Worm (Caenorhabditis elegans) whole organism, L1 larva: Measurements from ENCODE around the gene F17C8.7.

Source experiments
- C04F5.9 ChIP-seq: sonication (generic microtip); optimal IDR thresholded peaks from 2 replicates; lab custom pipeline; 2016; ENCODE audit warnings: missing genetic modification characterization, missing compliant biosample characterization
- F16B12.6 ChIP-seq: fragments of 150-350 bp; optimal IDR thresholded peaks from 2 replicates; lab custom pipeline; 2014; ENCODE audit warnings: missing biosample characterization, missing genetic modification characterization
- aly-2 ChIP-seq: fragments of 150-350 bp; optimal IDR thresholded peaks from 2 replicates; lab custom pipeline; 2014; ENCODE audit warnings: missing biosample characterization, missing genetic modification characterization
- ama-1 ChIP-seq: fragments of 150-350 bp; optimal IDR thresholded peaks from 2 replicates; lab custom pipeline; 2014
- blmp-1 ChIP-seq: fragments of 150-350 bp; optimal IDR thresholded peaks from 2 replicates; lab custom pipeline; 2014; ENCODE audit warnings: missing biosample characterization, missing genetic modification characterization
- ceh-90 ChIP-seq: sonication (generic microtip); optimal IDR thresholded peaks from 2 replicates; lab custom pipeline; 2016; ENCODE audit warnings: missing genetic modification characterization, missing compliant biosample characterization
- dpl-1 ChIP-seq, 3 experiments: fragments of 150-350 bp in 2 of 3; sonication (generic microtip) in 1 of 3; optimal IDR thresholded peaks; 2 replicates each; lab custom pipeline; 2014 to 2017; ENCODE audit warnings: missing biosample characterization in 3 of 3, missing genetic modification characterization in 3 of 3, missing genetic modification reagents in 3 of 3
- dsc-1 ChIP-seq: sonication (generic microtip); optimal IDR thresholded peaks from 2 replicates; lab custom pipeline; 2016; ENCODE audit warnings: mild to moderate bottlenecking, missing genetic modification characterization, missing compliant biosample characterization
- efl-1 ChIP-seq, 4 experiments: fragments of 150-350 bp; optimal IDR thresholded peaks in 3 of 4; peaks in 1 of 4; 1 replicate in 1 of 4; 2 replicates in 3 of 4; lab custom pipeline; 2014; ENCODE audit warnings: missing biosample characterization in 2 of 4, missing genetic modification characterization in 2 of 4, missing genetic modification reagents in 2 of 4
- elt-3 ChIP-seq, 6 experiments: fragments of 150-350 bp in 1 of 6; sonication (generic microtip); optimal IDR thresholded peaks; 2 replicates each; lab custom pipeline; 2017 to 2018; ENCODE audit warnings: missing biosample characterization in 6 of 6, missing genetic modification characterization in 6 of 6, inconsistent platforms in 1 of 6
- fkh-10 ChIP-seq: sonication (generic microtip); optimal IDR thresholded peaks from 2 replicates; lab custom pipeline; 2017; ENCODE audit warnings: missing biosample characterization, missing genetic modification reagents, missing genetic modification characterization
- fkh-4 ChIP-seq: sonication (generic microtip); optimal IDR thresholded peaks from 2 replicates; lab custom pipeline; 2016; ENCODE audit warnings: missing compliant biosample characterization, missing genetic modification characterization, borderline replicate concordance
- fkh-8 ChIP-seq: sonication (generic microtip); optimal IDR thresholded peaks from 2 replicates; lab custom pipeline; 2016; ENCODE audit warnings: mild to moderate bottlenecking, missing genetic modification characterization, missing compliant biosample characterization
- grh-1 ChIP-seq: fragments of 200-800 bp; sonication (Bioruptor generic); IDR thresholded peaks from 2 replicates; pipeline ENCODE4 v1.3.6; 2022; ENCODE audit warnings: missing genetic modification reagents, missing genetic modification characterization, missing compliant biosample characterization
- jun-1 ChIP-seq: fragments of 150-350 bp; optimal IDR thresholded peaks from 2 replicates; lab custom pipeline; 2014; ENCODE audit warnings: missing biosample characterization, missing genetic modification reagents, missing genetic modification characterization
- lin-35 ChIP-seq, 2 experiments: fragments of 150-350 bp; optimal IDR thresholded peaks; 2 replicates each; lab custom pipeline; 2014; ENCODE audit warnings: missing biosample characterization in 2 of 2, missing genetic modification characterization in 2 of 2, missing genetic modification reagents in 2 of 2
- lin-39 ChIP-seq: fragments of 150-350 bp; optimal IDR thresholded peaks from 2 replicates; lab custom pipeline; 2014; ENCODE audit warnings: missing biosample characterization, missing genetic modification reagents, missing genetic modification characterization
- mep-1 ChIP-seq: fragments of 150-350 bp; optimal IDR thresholded peaks from 2 replicates; lab custom pipeline; 2014; ENCODE audit warnings: missing biosample characterization, missing genetic modification characterization
- nhr-11 ChIP-seq: fragments of 150-350 bp; optimal IDR thresholded peaks from 2 replicates; lab custom pipeline; 2014; ENCODE audit warnings: missing biosample characterization, missing genetic modification characterization
- nhr-20 ChIP-seq: sonication (generic microtip); optimal IDR thresholded peaks from 2 replicates; lab custom pipeline; 2016; ENCODE audit warnings: mild to moderate bottlenecking, missing genetic modification characterization, missing compliant biosample characterization
- nhr-28 ChIP-seq: fragments of 150-350 bp; optimal IDR thresholded peaks from 2 replicates; lab custom pipeline; 2014; ENCODE audit warnings: missing biosample characterization, missing genetic modification characterization
- nhr-47 ChIP-seq: sonication (generic microtip); optimal IDR thresholded peaks from 2 replicates; lab custom pipeline; 2016; ENCODE audit warnings: mild to moderate bottlenecking, missing genetic modification characterization, moderate library complexity, missing compliant biosample characterization
- nhr-71 ChIP-seq: sonication (generic microtip); optimal IDR thresholded peaks from 2 replicates; lab custom pipeline; 2016; ENCODE audit warnings: mild to moderate bottlenecking, missing genetic modification characterization, moderate library complexity, missing compliant biosample characterization
- nhr-90 ChIP-seq: sonication (generic microtip); optimal IDR thresholded peaks from 2 replicates; lab custom pipeline; 2016; ENCODE audit warnings: mild to moderate bottlenecking, missing genetic modification characterization, missing compliant biosample characterization; ENCODE audit not compliant: poor library complexity
- pag-3 ChIP-seq: sonication (generic microtip); optimal IDR thresholded peaks from 2 replicates; lab custom pipeline; 2017; ENCODE audit warnings: missing genetic modification characterization, mild to moderate bottlenecking, missing compliant biosample characterization, antibody characterized with exemption, borderline replicate concordance; ENCODE audit not compliant: insufficient read depth
- pax-3 ChIP-seq: fragments of 200-800 bp; sonication (Bioruptor generic); optimal IDR thresholded peaks from 2 replicates; lab custom pipeline; 2018; ENCODE audit warnings: mild to moderate bottlenecking, missing genetic modification characterization, moderate library complexity, missing compliant biosample characterization
- snpc-4 ChIP-seq: fragments of 150-350 bp; optimal IDR thresholded peaks from 2 replicates; lab custom pipeline; 2014; ENCODE audit warnings: missing biosample characterization, missing genetic modification characterization
- sox-4 ChIP-seq: sonication (generic microtip); optimal IDR thresholded peaks from 2 replicates; lab custom pipeline; 2016; ENCODE audit warnings: missing genetic modification characterization, missing compliant biosample characterization
- sup-37 ChIP-seq: fragments of 200-800 bp; sonication (Bioruptor generic); optimal IDR thresholded peaks from 2 replicates; lab custom pipeline; 2018; ENCODE audit warnings: mild to moderate bottlenecking, missing genetic modification characterization, missing compliant biosample characterization
- swsn-7 ChIP-seq: sonication (generic microtip); optimal IDR thresholded peaks from 2 replicates; lab custom pipeline; 2016; ENCODE audit warnings: missing genetic modification characterization, missing compliant biosample characterization
- tbx-2 ChIP-seq: sonication (generic microtip); optimal IDR thresholded peaks from 2 replicates; lab custom pipeline; 2016; ENCODE audit warnings: missing genetic modification characterization, missing compliant biosample characterization
- tlp-1 ChIP-seq: fragments of 150-350 bp; optimal IDR thresholded peaks from 2 replicates; lab custom pipeline; 2014; ENCODE audit warnings: missing biosample characterization, missing genetic modification characterization
- unc-130 ChIP-seq: fragments of 150-350 bp; optimal IDR thresholded peaks from 2 replicates; lab custom pipeline; 2017; ENCODE audit warnings: missing biosample characterization, missing genetic modification characterization, inconsistent platforms
- unc-86 ChIP-seq: sonication (generic microtip); optimal IDR thresholded peaks from 2 replicates; lab custom pipeline; 2016; ENCODE audit warnings: missing genetic modification characterization, missing compliant biosample characterization
- xbp-1 ChIP-seq: sonication (generic microtip); optimal IDR thresholded peaks from 2 replicates; lab custom pipeline; 2016; ENCODE audit warnings: missing genetic modification characterization, missing compliant biosample characterization
- ztf-4 ChIP-seq: fragments of 150-350 bp; optimal IDR thresholded peaks from 2 replicates; lab custom pipeline; 2014; ENCODE audit warnings: missing biosample characterization, missing genetic modification characterization

F17C8.7 gene

DNA sequence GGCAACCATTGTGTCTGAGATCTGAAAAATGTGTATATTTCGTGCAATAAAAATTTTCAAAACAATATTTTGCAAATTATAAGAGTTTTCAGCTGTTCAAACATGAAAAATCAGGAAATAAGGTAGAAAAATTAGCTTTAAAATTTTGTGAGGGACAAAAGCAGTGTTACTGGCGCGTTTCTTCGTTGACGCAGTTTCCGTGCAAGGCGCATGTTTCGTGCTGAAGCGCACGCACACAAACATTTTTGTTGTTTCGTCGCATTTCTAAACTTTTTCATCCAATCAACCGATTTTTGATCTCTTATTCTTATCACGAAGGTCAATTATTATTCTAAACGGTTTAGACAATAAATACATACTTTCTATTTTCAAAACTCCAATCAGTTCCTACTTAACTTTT, 42.3 kb upstream of the F17C8.7 start, which contains the start of gene nifk-1 (continued):
- TF ChIP-seq nhr-90 (tag; lab: Kevin White, UChicago), result peak; percentile 51
- TF ChIP-seq dpl-1 (GFP tag; optimal IDR thresholded peaks at IDR 0.05; lab: Kevin White, UChicago), result peak; percentile 71 to 83 (median 80)
- no peak for TF ChIP-seq pax-3 (tag; lab: Kevin White, UChicago)
- peak; percentile 15 for TF ChIP-seq snpc-4 (tag; lab: Kevin White, UChicago)

DNA sequence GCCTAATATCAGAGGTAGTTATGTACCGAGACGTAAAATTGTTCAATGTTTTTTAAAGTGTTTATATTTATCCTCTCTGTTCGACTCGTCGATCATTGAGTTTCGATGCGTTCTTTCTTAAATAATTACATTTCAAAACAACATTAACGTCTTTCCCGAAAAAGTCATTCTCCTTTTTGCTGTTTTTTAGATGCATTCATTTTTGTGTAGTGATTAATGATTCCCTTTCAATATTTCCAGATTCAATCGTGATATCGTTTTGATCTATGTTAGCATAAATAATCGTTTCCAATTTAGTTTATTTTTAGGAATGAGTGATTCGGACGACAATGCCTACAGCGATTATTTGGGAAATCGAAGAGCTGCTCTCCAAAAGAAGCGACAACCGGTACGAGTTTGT, 41.8 kb upstream of the F17C8.7 start, which contains the start of gene T04A8.8:
Gene T04A8.8, plus strand, starts transcription at position 301 of the 400 bp plus-strand sequence.
- TF ChIP-seq lin-35 (GFP tag; optimal IDR thresholded peaks at IDR 0.05; lab: Kevin White, UChicago) (no peak), mep-1 (tag; lab: Kevin White, UChicago) (no peak), C04F5.9 (no peak), jun-1 (tag; lab: Kevin White, UChicago) (no peak), sox-4 (tag; lab: Kevin White, UChicago) (no peak), nhr-28 (tag; lab: Kevin White, UChicago) (no peak), aly-2 (no peak), dpl-1 (GFP tag; optimal IDR thresholded peaks at IDR 0.05; lab: Kevin White, UChicago) (no peak), nhr-20 (no peak), F16B12.6 (tag; lab: Kevin White, UChicago) (no peak), blmp-1 (tag; lab: Kevin White, UChicago) (no peak), fkh-4 (tag; lab: Kevin White, UChicago) (no peak), nhr-47 (tag; lab: Kevin White, UChicago) (no peak), nhr-90 (tag; lab: Kevin White, UChicago) (no peak), lin-39 (tag; lab: Kevin White, UChicago) (no peak), unc-86 (tag; lab: Kevin White, UChicago) (no peak), ceh-90 (tag; lab: Kevin White, UChicago) (no peak), ama-1 (no peak), dsc-1 (tag; lab: Kevin White, UChicago) (no peak), elt-3 (tag; optimal IDR thresholded peaks at IDR 0.05; lab: Kevin White, UChicago) (no peak)

DNA sequence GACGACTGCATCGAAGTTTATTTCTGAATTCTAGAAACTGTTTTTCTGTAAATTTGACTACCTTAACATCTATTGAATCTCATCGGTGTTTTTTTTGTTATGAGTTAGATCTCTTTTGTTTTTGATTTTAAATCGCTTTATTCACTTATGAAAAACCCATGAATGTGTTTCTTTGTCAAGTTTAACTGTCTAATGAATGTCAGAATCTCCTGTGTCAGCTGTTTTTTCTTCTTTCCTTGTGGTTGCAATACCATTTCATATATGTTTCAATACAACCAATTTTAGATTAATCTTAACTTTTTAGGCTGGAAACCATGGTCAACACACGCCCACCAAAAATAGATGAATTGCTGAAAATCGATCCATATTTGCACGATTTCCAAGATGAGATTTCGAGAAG, 40.5 kb upstream of the F17C8.7 start, which contains the start of gene T04A8.7:
Gene T04A8.7, plus strand, starts transcription at position 301 of the 400 bp plus-strand sequence.
- TF ChIP-seq nhr-11 (tag; lab: Kevin White, UChicago), result no peak

DNA sequence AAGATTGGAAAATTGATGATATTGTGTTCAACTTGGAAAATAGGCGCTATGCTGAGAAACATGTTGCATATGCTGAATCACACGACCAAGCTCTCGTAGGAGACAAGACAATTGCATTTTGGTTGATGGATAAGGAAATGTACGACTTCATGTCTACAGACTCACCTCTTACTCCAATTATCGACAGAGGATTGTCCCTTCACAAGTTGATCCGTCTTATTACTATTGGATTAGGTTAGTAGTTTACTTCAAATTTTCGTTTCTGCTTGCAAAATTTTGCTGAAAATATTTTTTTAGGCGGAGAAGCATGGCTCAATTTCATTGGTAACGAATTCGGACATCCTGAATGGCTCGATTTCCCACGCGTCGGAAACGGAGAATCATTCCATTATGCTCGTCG, 38.6 kb upstream of the F17C8.7 start:
- TF ChIP-seq efl-1 (optimal IDR thresholded peaks at IDR 0.05; lab: Kevin White, UChicago) (no peak), efl-1 (GFP tag; optimal IDR thresholded peaks at IDR 0.05 in 1 of 2; lab: Kevin White, UChicago) (peak in 1 of 2 experiments; percentile 34), tbx-2 (no peak)

DNA sequence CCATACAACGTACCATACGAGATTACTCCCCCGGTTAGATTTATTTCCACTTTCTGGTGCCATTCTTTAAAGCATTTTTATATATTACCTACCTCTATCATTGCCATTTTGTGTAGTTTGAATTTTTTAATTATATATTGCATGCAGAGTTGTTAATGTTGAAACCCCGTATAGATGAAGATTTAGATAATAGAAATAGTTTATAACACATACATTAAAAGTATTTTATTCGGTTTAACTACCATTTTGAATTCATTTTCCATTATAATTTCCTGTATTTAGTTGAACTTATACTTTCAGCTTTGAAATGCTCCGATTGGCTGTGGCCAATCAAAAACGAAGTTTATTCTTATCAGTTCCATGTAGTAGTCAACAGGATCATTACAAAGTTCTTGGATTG, 37.7 kb upstream of the F17C8.7 start, which contains the start of gene dnj-18:
Gene dnj-18, plus strand, starts transcription at position 301 of the 400 bp plus-strand sequence.
- TF ChIP-seq ztf-4 (tag; lab: Kevin White, UChicago), result no peak
- no peak for TF ChIP-seq sup-37 (GFP tag; lab: Kevin White, UChicago)
- TF ChIP-seq grh-1 (GFP tag; lab: Robert Waterston, UW), result no peak
- TF ChIP-seq unc-130 (tag; lab: Kevin White, UChicago), result no peak
- no peak for TF ChIP-seq fkh-8 (tag; lab: Kevin White, UChicago)
- no peak for TF ChIP-seq tlp-1 (tag; lab: Kevin White, UChicago)
- TF ChIP-seq snpc-4 (tag; lab: Kevin White, UChicago), result no peak
- no peak for TF ChIP-seq fkh-10 (GFP tag; lab: Kevin White, UChicago)
- TF ChIP-seq ceh-90 (tag; lab: Kevin White, UChicago), result no peak
- no peak for TF ChIP-seq nhr-28 (tag; lab: Kevin White, UChicago)
- TF ChIP-seq ama-1, result no peak
- no peak for TF ChIP-seq nhr-71 (tag; lab: Kevin White, UChicago)
- no peak for TF ChIP-seq xbp-1 (tag; lab: Kevin White, UChicago)
- no peak for TF ChIP-seq swsn-7 (tag; lab: Kevin White, UChicago)
- no peak for TF ChIP-seq pag-3
